Fruit fly (Drosophila melanogaster): Measurements from ENCODE around the gene Prosbeta3.

The Prosbeta3 gene

DNA sequence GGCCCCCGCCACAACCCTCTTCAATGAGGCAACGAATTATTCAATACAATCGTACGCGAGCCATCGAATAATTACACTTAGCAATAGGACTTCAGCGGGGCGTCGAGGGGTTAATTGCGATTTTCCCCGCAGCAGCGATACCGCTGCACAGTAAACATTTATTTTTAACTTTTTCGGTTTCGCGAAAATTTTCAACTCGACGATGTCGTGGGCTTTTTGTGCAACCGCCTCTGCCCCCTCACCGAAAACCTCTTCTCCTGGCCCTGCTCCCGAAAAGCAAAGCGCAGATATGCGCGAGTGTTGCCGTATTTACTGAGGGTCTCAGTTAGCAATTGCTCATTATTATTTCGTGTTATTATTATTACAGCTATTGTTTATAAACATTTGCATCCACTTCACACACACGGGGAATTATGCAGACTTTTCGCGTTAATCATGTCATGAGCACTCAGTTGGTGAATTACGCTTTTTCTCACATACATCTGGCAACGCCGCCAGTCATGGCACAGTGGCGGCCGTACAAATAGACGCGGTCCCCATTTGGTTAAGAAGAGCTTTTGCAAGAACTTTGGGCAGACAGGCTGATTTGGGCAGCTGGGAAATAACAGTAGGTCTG, 7.8 kb upstream of the Prosbeta3 start (continued):
- 0 out of 2 replicates have a peak, but pooled peaks have one; percentile 46 for TF ChIP-seq sna (GFP tag; IDR thresholded peaks at IDR 0.05; ENCODE audit: partially characterized antibody)
- TF ChIP-seq bsh (GFP tag; optimal IDR thresholded peaks at IDR 0.05), result peak in 1 of 2 experiments; percentile 55
- TF ChIP-seq CG7357 (GFP tag; IDR thresholded peaks at IDR 0.05), result no peak
- TF ChIP-seq trem (tag; optimal IDR thresholded peaks at IDR 0.05), result peak; percentile 39
- TF ChIP-seq tgo (GFP tag; IDR thresholded peaks at IDR 0.05), result peak; percentile 45; the same call in 2 of the 3 replicates
- no peak for TF ChIP-seq CG4707 (GFP tag; optimal IDR thresholded peaks at IDR 0.05)
- no peak for TF ChIP-seq CG8281 (tag; optimal IDR thresholded peaks at IDR 0.05)
- TF ChIP-seq Chrac-16 (GFP tag; optimal IDR thresholded peaks at IDR 0.05), result peak; percentile 51
- TF ChIP-seq caup (GFP tag; optimal IDR thresholded peaks at IDR 0.05; ENCODE audit: severe bottlenecking), result peak; percentile 31
- no peak for TF ChIP-seq Jarid2 (GFP tag; optimal IDR thresholded peaks at IDR 0.05)
- peak; percentile 67 for TF ChIP-seq Nf-YC (tag; optimal IDR thresholded peaks at IDR 0.05)
- peak; percentile 27 for TF ChIP-seq Atf3 (GFP tag; optimal IDR thresholded peaks at IDR 0.05)
- no peak for TF ChIP-seq ro (GFP tag; IDR thresholded peaks at IDR 0.05)
- TF ChIP-seq Hmr (GFP tag; optimal IDR thresholded peaks at IDR 0.05), result no peak
- TF ChIP-seq D19A (tag; optimal IDR thresholded peaks at IDR 0.05), result no peak
- peak; percentile 10 for TF ChIP-seq CG10654 (GFP tag; optimal IDR thresholded peaks at IDR 0.05)
- TF ChIP-seq Taf1 (GFP tag; IDR thresholded peaks at IDR 0.05), result no peak
- no peak for TF ChIP-seq croc (GFP tag; conservative IDR thresholded peaks at IDR 0.05)
- TF ChIP-seq Bgb (GFP tag; IDR thresholded peaks at IDR 0.05; ENCODE audit: partially characterized antibody), result no peak
- TF ChIP-seq tx (GFP tag; optimal IDR thresholded peaks at IDR 0.05), result peak; percentile 40
- TF ChIP-seq CG6654 (GFP tag; optimal IDR thresholded peaks at IDR 0.05), result no peak
- TF ChIP-seq Tbp (GFP tag; optimal IDR thresholded peaks at IDR 0.05), result no peak
- no peak for TF ChIP-seq sqz (GFP tag; optimal IDR thresholded peaks at IDR 0.05)
- TF ChIP-seq CG13287 (GFP tag; IDR thresholded peaks at IDR 0.05; ENCODE audit: partially characterized antibody), result no peak
- TF ChIP-seq CG2120 (GFP tag; optimal IDR thresholded peaks at IDR 0.05), result peak; percentile 73
- TF ChIP-seq esg (GFP tag; conservative IDR thresholded peaks at IDR 0.05), result no peak
- TF ChIP-seq CG7745 (tag; optimal IDR thresholded peaks at IDR 0.05), result no peak
- no peak for TF ChIP-seq CG4282 (GFP tag; optimal IDR thresholded peaks at IDR 0.05)
- TF ChIP-seq gem (tag; optimal IDR thresholded peaks at IDR 0.05), result no peak
- TF ChIP-seq vnd (GFP tag; IDR thresholded peaks at IDR 0.05; ENCODE audit: partially characterized antibody), result no peak
- no peak for TF ChIP-seq cad (GFP tag; optimal IDR thresholded peaks at IDR 0.05)
- TF ChIP-seq CG3281 (GFP tag; optimal IDR thresholded peaks at IDR 0.05), result peak; percentile 57
- TF ChIP-seq al (GFP tag; IDR thresholded peaks at IDR 0.05), result no peak
- TF ChIP-seq B-H2 (GFP tag; optimal IDR thresholded peaks at IDR 0.05), result peak; percentile 58
- no peak for TF ChIP-seq CG11723 (GFP tag; optimal IDR thresholded peaks at IDR 0.05)
- peak; percentile 49 for TF ChIP-seq jumu (GFP tag; optimal IDR thresholded peaks at IDR 0.05)
- TF ChIP-seq CG8359 (GFP tag; optimal IDR thresholded peaks at IDR 0.05; ENCODE audit: borderline replicate concordance), result no peak
- TF ChIP-seq tup (GFP tag; optimal IDR thresholded peaks at IDR 0.05), result no peak
- no peak for TF ChIP-seq Kr (GFP tag; optimal IDR thresholded peaks at IDR 0.05)
- no peak for TF ChIP-seq jigr1 (GFP tag; IDR thresholded peaks at IDR 0.05)
- TF ChIP-seq Mes4 (GFP tag; optimal IDR thresholded peaks at IDR 0.05), result peak; percentile 64
- no peak for TF ChIP-seq CG6683 (GFP tag; optimal IDR thresholded peaks at IDR 0.05)
- 0 out of 3 replicates have a peak, but pooled peaks have one; percentile 37 for TF ChIP-seq H15 (GFP tag; IDR thresholded peaks at IDR 0.05)
- peak; percentile 68 for TF ChIP-seq Antp (GFP tag; optimal IDR thresholded peaks at IDR 0.05)
- peak; percentile 31; the same call in 1 of the 4 replicates for TF ChIP-seq Gug (GFP tag; IDR thresholded peaks at IDR 0.05)
- TF ChIP-seq Ssrp (tag; optimal IDR thresholded peaks at IDR 0.05), result peak; percentile 3
- TF ChIP-seq lab (GFP tag; optimal IDR thresholded peaks at IDR 0.05), result no peak
- peak; percentile 30; the same call in 1 of the 2 replicates for TF ChIP-seq Ptx1 (GFP tag; IDR thresholded peaks at IDR 0.05)
- peak; percentile 1 for TF ChIP-seq MTF-1 (GFP tag; optimal IDR thresholded peaks at IDR 0.05; ENCODE audit: borderline replicate concordance)

Measured in whole organism, embryonic.